Fruit fly (Drosophila melanogaster) whole organism, embryonic: ENCODE results near the gene Schip1.

ENCODE experiments used
- ATbp ChIP-seq: fragments of 200-800 bp; sonication (Bioruptor generic); optimal IDR thresholded peaks from 2 replicates; lab custom pipeline; 2017; ENCODE audit warnings: missing biosample characterization, mild to moderate bottlenecking, missing genetic modification characterization, missing genetic modification reagents
- Abd-B ChIP-seq: fragments of 200-800 bp; sonication (Bioruptor generic); optimal IDR thresholded peaks from 2 replicates; lab custom pipeline; 2018; ENCODE audit warnings: missing biosample characterization, mild to moderate bottlenecking, missing genetic modification characterization, moderate library complexity
- Atf3 ChIP-seq: fragments of 200-800 bp; sonication (Bioruptor generic); optimal IDR thresholded peaks from 3 replicates; lab custom pipeline; 2016; ENCODE audit warnings: missing biosample characterization, missing genetic modification characterization
- CG10979 ChIP-seq: fragments of 200-800 bp; sonication (Bioruptor generic); optimal IDR thresholded peaks from 2 replicates; lab custom pipeline; 2018; ENCODE audit warnings: missing biosample characterization, mild to moderate bottlenecking, missing genetic modification characterization, moderate library complexity
- CG11398 ChIP-seq: fragments of 200-800 bp; sonication (Bioruptor generic); optimal IDR thresholded peaks from 2 replicates; lab custom pipeline; 2016; ENCODE audit warnings: missing biosample characterization, missing genetic modification characterization
- CG11560 ChIP-seq: fragments of 200-800 bp; sonication (Bioruptor generic); IDR thresholded peaks from 3 replicates; pipeline ENCODE4 v1.3.6; 2022; ENCODE audit warnings: missing biosample characterization, missing genetic modification characterization
- CG11723 ChIP-seq: fragments of 200-800 bp; sonication (Bioruptor generic); optimal IDR thresholded peaks from 2 replicates; lab custom pipeline; 2017; ENCODE audit warnings: missing biosample characterization, mild to moderate bottlenecking, missing genetic modification characterization
- CG12071 ChIP-seq: fragments of 200-800 bp; sonication (Bioruptor generic); optimal IDR thresholded peaks from 3 replicates; lab custom pipeline; 2018; ENCODE audit warnings: missing biosample characterization, mild to moderate bottlenecking, missing genetic modification characterization
- CG12104 ChIP-seq: fragments of 200-800 bp; sonication (Bioruptor generic); optimal IDR thresholded peaks from 3 replicates; lab custom pipeline; 2016; ENCODE audit warnings: missing biosample characterization, missing genetic modification characterization
- CG12769 ChIP-seq: fragments of 200-800 bp; sonication (Bioruptor generic); optimal IDR thresholded peaks from 2 replicates; lab custom pipeline; 2019; ENCODE audit warnings: missing biosample characterization, mild to moderate bottlenecking, missing genetic modification characterization, moderate library complexity
- CG14014 ChIP-seq: fragments of 200-800 bp; sonication (Bioruptor generic); IDR thresholded peaks from 2 replicates; pipeline ENCODE4 v1.3.6; 2022; ENCODE audit warnings: missing biosample characterization, missing genetic modification characterization
- CG17328 ChIP-seq: fragments of 200-800 bp; sonication (Bioruptor generic); IDR thresholded peaks from 2 replicates; pipeline ENCODE4 v1.3.6; 2022; ENCODE audit warnings: missing biosample characterization, missing genetic modification characterization
- CG17829 ChIP-seq: fragments of 200-800 bp; optimal IDR thresholded peaks from 2 replicates; lab custom pipeline; 2019; ENCODE audit warnings: missing biosample characterization, mild to moderate bottlenecking, missing genetic modification characterization, moderate library complexity
- CG17912 ChIP-seq: fragments of 200-800 bp; sonication (Bioruptor generic); optimal IDR thresholded peaks from 2 replicates; lab custom pipeline; 2018; ENCODE audit warnings: missing biosample characterization, mild to moderate bottlenecking, missing genetic modification characterization
- CG2116 ChIP-seq: fragments of 200-800 bp; sonication (Bioruptor generic); optimal IDR thresholded peaks from 3 replicates; lab custom pipeline; 2018; ENCODE audit warnings: missing biosample characterization, mild to moderate bottlenecking, missing genetic modification characterization
- CG2678 ChIP-seq: fragments of 200-800 bp; sonication (Bioruptor generic); optimal IDR thresholded peaks from 3 replicates; lab custom pipeline; 2019; ENCODE audit warnings: missing biosample characterization, mild to moderate bottlenecking, missing genetic modification characterization, moderate library complexity
- CG4424 ChIP-seq: fragments of 200-800 bp; sonication (Bioruptor generic); optimal IDR thresholded peaks from 3 replicates; lab custom pipeline; 2016; ENCODE audit warnings: missing biosample characterization, missing genetic modification characterization
- CG4617 ChIP-seq: fragments of 200-800 bp; sonication (Bioruptor generic); optimal IDR thresholded peaks from 3 replicates; lab custom pipeline; 2016; ENCODE audit warnings: missing biosample characterization, missing genetic modification characterization, borderline replicate concordance
- CG4854 ChIP-seq: fragments of 200-800 bp; sonication (Bioruptor generic); optimal IDR thresholded peaks from 2 replicates; lab custom pipeline; 2016; ENCODE audit warnings: missing biosample characterization, missing genetic modification characterization, inconsistent platforms
- CG6254 ChIP-seq: fragments of 200-800 bp; sonication (Bioruptor generic); optimal IDR thresholded peaks from 3 replicates; lab custom pipeline; 2017; ENCODE audit warnings: mild to moderate bottlenecking, missing biosample characterization, missing genetic modification reagents, missing genetic modification characterization
- CG7928 ChIP-seq: fragments of 200-800 bp; sonication (Bioruptor generic); optimal IDR thresholded peaks from 2 replicates; lab custom pipeline; 2017; ENCODE audit warnings: missing biosample characterization, mild to moderate bottlenecking, missing genetic modification characterization
- CG7963 ChIP-seq: fragments of 200-800 bp; sonication (Bioruptor generic); IDR thresholded peaks from 3 replicates; pipeline ENCODE4 v1.3.6; 2022; ENCODE audit warnings: missing biosample characterization, missing genetic modification characterization; ENCODE audit not compliant: partially characterized antibody
- CG8359 ChIP-seq: fragments of 200-800 bp; sonication (Bioruptor generic); optimal IDR thresholded peaks from 2 replicates; lab custom pipeline; 2017; ENCODE audit warnings: missing biosample characterization, mild to moderate bottlenecking, missing genetic modification characterization, borderline replicate concordance
- CG8478 ChIP-seq: fragments of >200 bp; optimal IDR thresholded peaks from 2 replicates; lab custom pipeline; 2018
- CG9932 ChIP-seq: fragments of 200-800 bp; sonication (Bioruptor generic); IDR thresholded peaks from 2 replicates; pipeline ENCODE4 v1.3.6; 2022; ENCODE audit warnings: missing biosample characterization, missing genetic modification characterization
- Dek ChIP-seq: fragments of 200-800 bp; sonication (Bioruptor generic); optimal IDR thresholded peaks from 3 replicates; lab custom pipeline; 2019; ENCODE audit warnings: missing biosample characterization, mild to moderate bottlenecking, missing genetic modification characterization, moderate library complexity
- Dfd ChIP-seq, 2 experiments: fragments of >200 bp; optimal IDR thresholded peaks; 2 replicates each; lab custom pipeline; 2017; ENCODE audit warnings: missing biosample characterization in 2 of 2, missing genetic modification characterization in 2 of 2
- Eip74EF ChIP-seq, 2 experiments: fragments of 200-800 bp in 1 of 2; fragments of >200 bp in 1 of 2; sonication (Bioruptor generic) in 1 of 2; optimal IDR thresholded peaks; 2 replicates each; lab custom pipeline; 2017 to 2019; ENCODE audit warnings: missing biosample characterization in 2 of 2, missing genetic modification characterization in 2 of 2, mild to moderate bottlenecking in 1 of 2, moderate library complexity in 1 of 2
- Ets97D ChIP-seq: fragments of 200-800 bp; sonication (Bioruptor generic); optimal IDR thresholded peaks from 3 replicates; lab custom pipeline; 2016; ENCODE audit warnings: missing biosample characterization, missing genetic modification characterization
- Fer3 ChIP-seq: fragments of 200-800 bp; sonication (Bioruptor generic); optimal IDR thresholded peaks from 2 replicates; lab custom pipeline; 2018; ENCODE audit warnings: missing biosample characterization, mild to moderate bottlenecking, missing genetic modification characterization, moderate library complexity
- HHEX ChIP-seq: fragments of 200-800 bp; sonication (Bioruptor generic); optimal IDR thresholded peaks from 3 replicates; lab custom pipeline; 2017; ENCODE audit warnings: missing biosample characterization, mild to moderate bottlenecking, missing genetic modification characterization, missing genetic modification reagents
- MBD-R2 ChIP-seq: fragments of 200-800 bp; sonication (Bioruptor generic); IDR thresholded peaks from 2 replicates; pipeline ENCODE4 v1.3.6; 2022; ENCODE audit warnings: missing biosample characterization, missing genetic modification characterization
- NC2α ChIP-seq: fragments of 200-800 bp; sonication (Bioruptor generic); optimal IDR thresholded peaks from 2 replicates; lab custom pipeline; 2016; ENCODE audit warnings: missing biosample characterization, missing genetic modification characterization
- Sry-δ ChIP-seq: fragments of 200-800 bp; sonication (Bioruptor generic); optimal IDR thresholded peaks from 2 replicates; lab custom pipeline; 2016; ENCODE audit warnings: missing biosample characterization, missing genetic modification characterization
- Xbp1 ChIP-seq: fragments of 200-800 bp; sonication (Bioruptor generic); optimal IDR thresholded peaks from 3 replicates; lab custom pipeline; 2016; ENCODE audit warnings: missing biosample characterization, mild to moderate bottlenecking, missing genetic modification characterization
- YL-1 ChIP-seq: fragments of 200-800 bp; sonication (Bioruptor generic); optimal IDR thresholded peaks from 3 replicates; lab custom pipeline; 2017; ENCODE audit warnings: missing biosample characterization, mild to moderate bottlenecking, missing genetic modification characterization
- abd-A ChIP-seq: fragments of 200-800 bp; sonication (Bioruptor generic); optimal IDR thresholded peaks from 3 replicates; lab custom pipeline; 2019; ENCODE audit warnings: missing biosample characterization, mild to moderate bottlenecking, missing genetic modification characterization, moderate library complexity
- cad ChIP-seq: fragments of >200 bp; optimal IDR thresholded peaks from 2 replicates; lab custom pipeline; 2017; ENCODE audit warnings: missing biosample characterization, missing genetic modification characterization
- cas ChIP-seq: fragments of 200-800 bp; sonication (Bioruptor generic); IDR thresholded peaks from 2 replicates; pipeline ENCODE4 v1.3.6; 2022; ENCODE audit warnings: missing biosample characterization, missing genetic modification characterization
- caup ChIP-seq: fragments of 200-800 bp; sonication (Bioruptor generic); optimal IDR thresholded peaks from 3 replicates; lab custom pipeline; 2017; ENCODE audit warnings: missing biosample characterization, mild to moderate bottlenecking, missing genetic modification characterization, moderate library complexity; ENCODE audit not compliant: severe bottlenecking
- chn ChIP-seq: fragments of 200-800 bp; sonication (Bioruptor generic); optimal IDR thresholded peaks from 2 replicates; lab custom pipeline; 2016; ENCODE audit warnings: missing biosample characterization, missing genetic modification characterization
- da ChIP-seq: fragments of 200-800 bp; sonication (Bioruptor generic); optimal IDR thresholded peaks from 2 replicates; lab custom pipeline; 2016; ENCODE audit warnings: missing biosample characterization, missing genetic modification characterization
- danr ChIP-seq: fragments of 200-800 bp; sonication (Bioruptor generic); IDR thresholded peaks from 2 replicates; pipeline ENCODE4 v1.3.6; 2022; ENCODE audit warnings: missing biosample characterization, missing genetic modification characterization
- en ChIP-seq: fragments of 200-800 bp; sonication (Bioruptor generic); optimal IDR thresholded peaks from 2 replicates; lab custom pipeline; 2016; ENCODE audit warnings: missing biosample characterization, missing genetic modification characterization
- eve ChIP-seq, 2 experiments: fragments of >200 bp; optimal IDR thresholded peaks; 2 replicates each; lab custom pipeline; 2017; ENCODE audit warnings: missing biosample characterization in 2 of 2, missing genetic modification characterization in 2 of 2
- gfzf ChIP-seq: fragments of 200-800 bp; sonication (Bioruptor generic); optimal IDR thresholded peaks from 2 replicates; lab custom pipeline; 2016; ENCODE audit warnings: missing biosample characterization, mild to moderate bottlenecking, missing genetic modification characterization, moderate library complexity
- hth ChIP-seq: fragments of >200 bp; optimal IDR thresholded peaks from 2 replicates; lab custom pipeline; 2017; ENCODE audit warnings: inconsistent platforms
- mirr ChIP-seq: fragments of 200-800 bp; sonication (Bioruptor generic); optimal IDR thresholded peaks from 3 replicates; lab custom pipeline; 2018; ENCODE audit warnings: missing biosample characterization, mild to moderate bottlenecking, missing genetic modification characterization
- phol ChIP-seq: fragments of 200-800 bp; sonication (Bioruptor generic); optimal IDR thresholded peaks from 3 replicates; lab custom pipeline; 2018; ENCODE audit warnings: missing biosample characterization, mild to moderate bottlenecking, missing genetic modification characterization, moderate library complexity
- scrt ChIP-seq: fragments of 200-800 bp; sonication (Bioruptor generic); optimal IDR thresholded peaks from 2 replicates; lab custom pipeline; 2018; ENCODE audit warnings: missing biosample characterization, mild to moderate bottlenecking, missing genetic modification characterization, moderate library complexity
- so ChIP-seq: fragments of 200-800 bp; sonication (Bioruptor generic); IDR thresholded peaks from 3 replicates; pipeline ENCODE4 v1.3.6; 2022; ENCODE audit warnings: missing biosample characterization, missing genetic modification characterization
- unpg ChIP-seq: fragments of 200-800 bp; sonication (Bioruptor generic); optimal IDR thresholded peaks from 3 replicates; lab custom pipeline; 2018; ENCODE audit warnings: missing biosample characterization, mild to moderate bottlenecking, missing genetic modification characterization, moderate library complexity

Schip1 gene

DNA sequence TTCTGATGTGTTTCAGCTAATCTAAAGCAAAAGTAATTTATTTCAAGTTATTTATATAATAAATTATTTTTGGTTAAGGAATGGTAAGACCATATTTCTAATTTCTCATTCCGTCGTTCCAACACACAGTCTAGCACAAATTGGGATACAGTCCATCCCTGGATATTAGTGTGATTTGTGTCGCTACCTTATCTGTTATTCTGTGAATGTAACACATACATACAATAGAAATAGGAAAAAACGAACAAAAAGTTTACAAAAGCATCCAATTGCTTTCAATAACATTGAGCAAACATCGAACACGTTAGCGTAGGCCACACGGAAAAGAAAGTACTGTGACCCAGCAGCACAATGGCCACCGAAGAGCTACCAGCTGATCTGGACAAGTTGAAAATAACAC lies 35.6 kb upstream of the Schip1 start, which contains the start of gene CG5056 (continued):
- TF ChIP-seq CG17829 (tag; lab: Kevin White, UChicago) (peak; percentile 47), CG7963 (GFP tag; lab: Robert Waterston, UW) (no peak), cas (GFP tag; lab: Robert Waterston, UW) (no peak), caup (no peak), Fer3 (tag; lab: Kevin White, UChicago) (no peak), Ets97D (GFP tag; lab: Kevin White, UChicago) (peak; percentile 40), ATbp (no peak), CG4617 (GFP tag; lab: Kevin White, UChicago) (peak; percentile 94), Dek (tag; lab: Kevin White, UChicago) (no peak), CG12104 (GFP tag; lab: Kevin White, UChicago) (no peak), CG2678 (no peak), eve (GFP tag; optimal IDR thresholded peaks at IDR 0.05; lab: Kevin White, UChicago) (no peak), CG10979 (tag; lab: Kevin White, UChicago) (no peak), CG6254 (GFP tag; lab: Kevin White, UChicago) (no peak), CG9932 (GFP tag; lab: Robert Waterston, UW) (peak; percentile 36; the same call in 1 of the 2 replicates), CG14014 (no peak), Atf3 (no peak), danr (GFP tag; lab: Robert Waterston, UW) (no peak), da (GFP tag; lab: Kevin White, UChicago) (no peak), NC2α (GFP tag; lab: Kevin White, UChicago) (no peak), abd-A (no peak), YL-1 (peak; percentile 78), unpg (GFP tag; lab: Kevin White, UChicago) (no peak), CG8478 (lab: Kevin White, UChicago) (no peak), CG2116 (GFP tag; lab: Kevin White, UChicago) (peak; percentile 56), CG17912 (GFP tag; lab: Kevin White, UChicago) (peak; percentile 19), hth (no peak), CG4854 (GFP tag; lab: Kevin White, UChicago) (no peak), CG4424 (GFP tag; lab: Kevin White, UChicago) (peak; percentile 3), MBD-R2 (GFP tag; lab: Robert Waterston, UW) (peak; percentile 85), CG7928 (GFP tag; lab: Kevin White, UChicago) (peak; percentile 95), en (GFP tag; lab: Kevin White, UChicago) (no peak), HHEX (GFP tag; lab: Kevin White, UChicago) (no peak), Xbp1 (peak; percentile 28), chn (no peak), CG11560 (no peak), so (GFP tag; lab: Robert Waterston, UW) (no peak), CG11723 (GFP tag; lab: Kevin White, UChicago) (peak; percentile 87), CG12071 (GFP tag; lab: Kevin White, UChicago) (no peak), CG11398 (GFP tag; lab: Kevin White, UChicago) (no peak), CG8359 (no peak), CG17328 (GFP tag; lab: Robert Waterston, UW) (no peak), Dfd (GFP tag; optimal IDR thresholded peaks at IDR 0.05; lab: Kevin White, UChicago) (no peak), Eip74EF (GFP tag; optimal IDR thresholded peaks at IDR 0.05; lab: Kevin White, UChicago) (no peak), cad (GFP tag; lab: Kevin White, UChicago) (no peak), Sry-δ (GFP tag; lab: Kevin White, UChicago) (peak; percentile 26), gfzf (GFP tag; lab: Kevin White, UChicago) (peak; percentile 61), mirr (GFP tag; lab: Kevin White, UChicago) (no peak), Abd-B (GFP tag; lab: Kevin White, UChicago) (peak; percentile 36), CG12769 (tag; lab: Kevin White, UChicago) (no peak), scrt (GFP tag; lab: Kevin White, UChicago) (no peak), phol (peak; percentile 40)
